Worm (Caenorhabditis elegans) whole organism, L3 larva: ENCODE results near the gene prp-39.

Experiments
- ZK546.5 ChIP-seq: sonication (generic microtip); optimal IDR thresholded peaks from 2 replicates; lab custom pipeline; 2017; ENCODE audit warnings: missing biosample characterization, missing genetic modification characterization
- elt-2 ChIP-seq: sonication (generic microtip); optimal IDR thresholded peaks from 2 replicates; lab custom pipeline; 2016; ENCODE audit warnings: missing genetic modification reagents, mild to moderate bottlenecking, missing genetic modification characterization, missing compliant biosample characterization
- fos-1 ChIP-seq: fragments of 150-350 bp; optimal IDR thresholded peaks from 2 replicates; lab custom pipeline; 2014; ENCODE audit warnings: missing biosample characterization, missing genetic modification characterization
- nhr-11 ChIP-seq: fragments of 150-350 bp; optimal IDR thresholded peaks from 2 replicates; lab custom pipeline; 2014; ENCODE audit warnings: missing biosample characterization, missing genetic modification characterization
- pqm-1 ChIP-seq: fragments of 150-350 bp; optimal IDR thresholded peaks from 2 replicates; lab custom pipeline; 2017; ENCODE audit warnings: missing biosample characterization, missing genetic modification characterization, inconsistent platforms
- unc-62 ChIP-seq: fragments of 150-350 bp; sonication (generic microtip); optimal IDR thresholded peaks from 4 replicates; lab custom pipeline; 2014; ENCODE audit warnings: missing biosample characterization, missing genetic modification reagents, missing genetic modification characterization
- ztf-4 ChIP-seq: fragments of 150-350 bp; optimal IDR thresholded peaks from 2 replicates; lab custom pipeline; 2014; ENCODE audit warnings: missing biosample characterization, missing genetic modification characterization

DNA sequence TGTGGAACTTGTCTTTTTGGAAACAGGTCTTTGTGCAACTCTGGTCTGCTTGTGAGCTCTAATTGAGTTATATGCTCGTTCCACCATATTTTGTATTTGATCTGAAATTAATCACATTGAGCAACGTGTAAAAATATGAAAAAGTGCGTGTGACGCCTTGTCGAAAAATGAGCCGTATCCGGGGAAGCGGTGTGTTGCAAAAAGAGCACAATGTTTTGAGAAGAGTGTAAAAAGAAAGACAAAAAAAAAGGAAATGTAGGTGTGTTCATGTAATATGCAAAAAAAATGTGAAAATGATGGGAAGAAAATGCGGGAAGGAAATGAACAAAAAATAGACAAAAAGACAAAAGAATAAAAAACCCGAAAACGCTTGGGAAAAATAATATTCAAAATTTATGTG is 51.6 kb downstream of the prp-39 start, which contains the start of gene acy-4:
- TF ChIP-seq ztf-4 (tag; lab: Kevin White, UChicago) = no peak
- no peak for TF ChIP-seq pqm-1 (tag; lab: Kevin White, UChicago)
- no peak for TF ChIP-seq unc-62
- no peak for TF ChIP-seq fos-1 (tag; lab: Kevin White, UChicago)
- no peak for TF ChIP-seq elt-2
- TF ChIP-seq ZK546.5 (tag; lab: Kevin White, UChicago) = no peak
- no peak for TF ChIP-seq nhr-11 (tag; lab: Kevin White, UChicago)
